Worm (Caenorhabditis elegans): ENCODE data around the gene C06E2.1.

- no peak for TF ChIP-seq ztf-11 (tag; optimal IDR thresholded peaks at IDR 0.05)
- peak; percentile 72 for TF ChIP-seq nhr-28 (tag; optimal IDR thresholded peaks at IDR 0.05)
- peak; percentile 82 for TF ChIP-seq nhr-48 (tag; optimal IDR thresholded peaks at IDR 0.05)
- TF ChIP-seq egl-27 (tag; optimal IDR thresholded peaks at IDR 0.05) = peak; percentile 10
- TF ChIP-seq aha-1 (tag) = peak; percentile 99
- peak; percentile 90 for TF ChIP-seq ztf-7 (tag; optimal IDR thresholded peaks at IDR 0.05)
- TF ChIP-seq hif-1 (tag; optimal IDR thresholded peaks at IDR 0.05) = peak; percentile 38 to 78
- TF ChIP-seq nhr-237 (tag; optimal IDR thresholded peaks at IDR 0.05) = no peak
- peak; percentile 97 for TF ChIP-seq mep-1 (tag; optimal IDR thresholded peaks at IDR 0.05)
Measured at ce11 chrX:8835887-8836348, 38.7 kb downstream of the C06E2.1 start, which contains the start of gene C28G1.2.

Data from whole organism, L4 larva.